Fruit fly (Drosophila melanogaster) whole organism, embryonic: Measurements from ENCODE around the gene CG6325.

Source experiments
- B-H2 ChIP-seq: fragments of 200-800 bp; sonication (Bioruptor generic); optimal IDR thresholded peaks from 2 replicates; lab custom pipeline; 2018; ENCODE audit warnings: missing biosample characterization, mild to moderate bottlenecking, missing genetic modification characterization
- CG10565 ChIP-seq: fragments of 200-800 bp; sonication (Bioruptor generic); optimal IDR thresholded peaks from 3 replicates; lab custom pipeline; 2016; ENCODE audit warnings: missing biosample characterization, mild to moderate bottlenecking, missing genetic modification characterization
- CG12071 ChIP-seq: fragments of 200-800 bp; sonication (Bioruptor generic); optimal IDR thresholded peaks from 3 replicates; lab custom pipeline; 2018; ENCODE audit warnings: missing biosample characterization, mild to moderate bottlenecking, missing genetic modification characterization
- CG12299 ChIP-seq: fragments of 200-800 bp; sonication (Bioruptor generic); optimal IDR thresholded peaks from 2 replicates; lab custom pipeline; 2018; ENCODE audit warnings: missing biosample characterization, mild to moderate bottlenecking, missing genetic modification characterization
- CG14050 ChIP-seq: fragments of 200-800 bp; sonication (Bioruptor generic); IDR thresholded peaks from 3 replicates; pipeline ENCODE4 v1.3.6; 2022; ENCODE audit warnings: missing biosample characterization, missing genetic modification characterization
- CG15479 ChIP-seq: fragments of 200-800 bp; sonication (Bioruptor generic); optimal IDR thresholded peaks from 3 replicates; lab custom pipeline; 2019; ENCODE audit warnings: missing biosample characterization, mild to moderate bottlenecking, missing genetic modification characterization, moderate library complexity
- CG16815 ChIP-seq: fragments of 200-800 bp; sonication (Bioruptor generic); optimal IDR thresholded peaks from 3 replicates; lab custom pipeline; 2017; ENCODE audit warnings: missing biosample characterization, mild to moderate bottlenecking, missing genetic modification characterization
- CG17328 ChIP-seq: fragments of 200-800 bp; sonication (Bioruptor generic); IDR thresholded peaks from 2 replicates; pipeline ENCODE4 v1.3.6; 2022; ENCODE audit warnings: missing biosample characterization, missing genetic modification characterization
- CG17829 ChIP-seq: fragments of 200-800 bp; optimal IDR thresholded peaks from 2 replicates; lab custom pipeline; 2019; ENCODE audit warnings: missing biosample characterization, mild to moderate bottlenecking, missing genetic modification characterization, moderate library complexity
- CG18011 ChIP-seq: fragments of 200-800 bp; sonication (Bioruptor generic); optimal IDR thresholded peaks from 2 replicates; lab custom pipeline; 2017; ENCODE audit warnings: missing biosample characterization, missing genetic modification characterization, mild to moderate bottlenecking, moderate library complexity, missing genotype
- CG2120 ChIP-seq: fragments of 200-800 bp; sonication (Bioruptor generic); optimal IDR thresholded peaks from 3 replicates; lab custom pipeline; 2016; ENCODE audit warnings: missing biosample characterization, missing genetic modification characterization
- CG30403 ChIP-seq: fragments of 200-800 bp; sonication (Bioruptor generic); optimal IDR thresholded peaks from 3 replicates; lab custom pipeline; 2016; ENCODE audit warnings: missing biosample characterization, missing genetic modification characterization
- CG3065 ChIP-seq: fragments of 200-800 bp; sonication (Bioruptor generic); optimal IDR thresholded peaks from 2 replicates; lab custom pipeline; 2016; ENCODE audit warnings: missing biosample characterization, missing genetic modification characterization
- CG32767 ChIP-seq: fragments of 200-800 bp; sonication (Bioruptor generic); IDR thresholded peaks from 2 replicates; pipeline ENCODE4 v1.3.6; 2022; ENCODE audit warnings: missing biosample characterization, missing genetic modification characterization
- CG3726 ChIP-seq: fragments of 200-800 bp; sonication (Bioruptor generic); IDR thresholded peaks from 3 replicates; pipeline ENCODE4, ENCODE4 v1.3.6; 2022; ENCODE audit warnings: missing biosample characterization, missing genetic modification characterization
- CG4360 ChIP-seq: fragments of 200-800 bp; sonication (Bioruptor generic); IDR thresholded peaks from 2 replicates; pipeline ENCODE4 v1.3.6; 2022; ENCODE audit warnings: missing biosample characterization, missing genetic modification characterization
- CG4854 ChIP-seq: fragments of 200-800 bp; sonication (Bioruptor generic); optimal IDR thresholded peaks from 2 replicates; lab custom pipeline; 2016; ENCODE audit warnings: missing biosample characterization, missing genetic modification characterization, inconsistent platforms
- CG6791 ChIP-seq: fragments of 200-800 bp; sonication (Bioruptor generic); IDR thresholded peaks from 3 replicates; pipeline ENCODE4 v1.3.6; 2022; ENCODE audit warnings: missing biosample characterization, missing genetic modification characterization; ENCODE audit not compliant: partially characterized antibody
- CG7786 ChIP-seq: fragments of 200-800 bp; sonication (Bioruptor generic); optimal IDR thresholded peaks from 2 replicates; lab custom pipeline; 2016; ENCODE audit warnings: missing biosample characterization, missing genetic modification characterization
- CG7963 ChIP-seq: fragments of 200-800 bp; sonication (Bioruptor generic); IDR thresholded peaks from 3 replicates; pipeline ENCODE4 v1.3.6; 2022; ENCODE audit warnings: missing biosample characterization, missing genetic modification characterization; ENCODE audit not compliant: partially characterized antibody
- CG9609 ChIP-seq: fragments of 200-800 bp; sonication (Bioruptor generic); optimal IDR thresholded peaks from 3 replicates; lab custom pipeline; 2016; ENCODE audit warnings: missing biosample characterization, missing genetic modification characterization
- CkIIα-i1 ChIP-seq: fragments of 200-800 bp; sonication (Bioruptor generic); IDR thresholded peaks from 2 replicates; pipeline ENCODE4 v1.3.6; 2022; ENCODE audit warnings: missing biosample characterization, missing genetic modification characterization
- Doc2 ChIP-seq: fragments of 200-800 bp; sonication (Bioruptor generic); IDR thresholded peaks from 2 replicates; pipeline ENCODE4 v1.3.6; 2022; ENCODE audit warnings: missing biosample characterization, missing genetic modification characterization
- Drgx ChIP-seq: fragments of 200-800 bp; sonication (Bioruptor generic); IDR thresholded peaks from 2 replicates; pipeline ENCODE4 v1.3.6; 2022; ENCODE audit warnings: missing biosample characterization, missing genetic modification characterization
- ERR ChIP-seq: fragments of 200-800 bp; sonication (Bioruptor generic); optimal IDR thresholded peaks from 2 replicates; lab custom pipeline; 2016; ENCODE audit warnings: missing biosample characterization, missing genetic modification characterization
- Fer3 ChIP-seq: fragments of 200-800 bp; sonication (Bioruptor generic); optimal IDR thresholded peaks from 2 replicates; lab custom pipeline; 2018; ENCODE audit warnings: missing biosample characterization, mild to moderate bottlenecking, missing genetic modification characterization, moderate library complexity
- H15 ChIP-seq: fragments of 200-800 bp; sonication (Bioruptor generic); IDR thresholded peaks from 3 replicates; pipeline ENCODE4 v1.3.6; 2022; ENCODE audit warnings: missing biosample characterization, missing genetic modification characterization
- Hand ChIP-seq: fragments of 200-800 bp; sonication (Bioruptor generic); optimal IDR thresholded peaks from 2 replicates; lab custom pipeline; 2017; ENCODE audit warnings: mild to moderate bottlenecking, missing biosample characterization, missing genetic modification reagents, missing genetic modification characterization
- Lpt ChIP-seq: fragments of >200 bp; optimal IDR thresholded peaks from 2 replicates; lab custom pipeline; 2018; ENCODE audit warnings: missing biosample characterization, missing genetic modification characterization
- Med ChIP-seq: fragments of 200-800 bp; sonication (Bioruptor generic); peaks from one replicate; lab custom pipeline; 2016; ENCODE audit warnings: missing biosample characterization, missing genetic modification characterization, mild to moderate bottlenecking, inconsistent platforms, moderate library complexity
- Nf-YB ChIP-seq: fragments of 200-800 bp; sonication (Bioruptor generic); optimal IDR thresholded peaks from 3 replicates; lab custom pipeline; 2019; ENCODE audit warnings: missing biosample characterization, mild to moderate bottlenecking, missing genetic modification characterization, moderate library complexity
- Oaz ChIP-seq: fragments of 200-800 bp; sonication (Bioruptor generic); IDR thresholded peaks from 2 replicates; pipeline ENCODE4 v1.3.6; 2022; ENCODE audit warnings: missing biosample characterization, missing genetic modification characterization
- Scr ChIP-seq: fragments of 200-800 bp; sonication (Bioruptor generic); IDR thresholded peaks from 2 replicates; pipeline ENCODE4 v1.3.6; 2022; ENCODE audit warnings: missing biosample characterization, missing genetic modification characterization; ENCODE audit not compliant: partially characterized antibody
- Sox102F ChIP-seq: fragments of 200-800 bp; sonication (Bioruptor generic); optimal IDR thresholded peaks from 2 replicates; lab custom pipeline; 2018; ENCODE audit warnings: missing biosample characterization, mild to moderate bottlenecking, missing genetic modification characterization, moderate library complexity
- Spps ChIP-seq: fragments of 200-800 bp; sonication (Bioruptor generic); optimal IDR thresholded peaks from 2 replicates; lab custom pipeline; 2018; ENCODE audit warnings: missing biosample characterization, mild to moderate bottlenecking, missing genetic modification characterization
- ac ChIP-seq: fragments of 200-800 bp; sonication (Bioruptor generic); optimal IDR thresholded peaks from 3 replicates; lab custom pipeline; 2017; ENCODE audit warnings: missing biosample characterization, mild to moderate bottlenecking, missing genetic modification characterization
- al ChIP-seq: fragments of 200-800 bp; sonication (Bioruptor generic); IDR thresholded peaks from 2 replicates; pipeline ENCODE4 v1.3.6; 2022; ENCODE audit warnings: missing biosample characterization, missing genetic modification characterization
- caup ChIP-seq: fragments of 200-800 bp; sonication (Bioruptor generic); optimal IDR thresholded peaks from 3 replicates; lab custom pipeline; 2017; ENCODE audit warnings: missing biosample characterization, mild to moderate bottlenecking, missing genetic modification characterization, moderate library complexity; ENCODE audit not compliant: severe bottlenecking
- h ChIP-seq: fragments of >200 bp; optimal IDR thresholded peaks from 2 replicates; lab custom pipeline; 2017
- inv ChIP-seq: fragments of 200-800 bp; sonication (Bioruptor generic); IDR thresholded peaks from 2 replicates; pipeline ENCODE4 v1.3.6; 2022; ENCODE audit warnings: missing biosample characterization, missing genetic modification characterization; ENCODE audit not compliant: partially characterized antibody
- nau ChIP-seq: fragments of 200-800 bp; sonication (Bioruptor generic); optimal IDR thresholded peaks from 3 replicates; lab custom pipeline; 2017; ENCODE audit warnings: missing biosample characterization, mild to moderate bottlenecking, missing genetic modification characterization, missing genetic modification reagents
- pan ChIP-seq, 4 experiments: fragments of >200 bp in 3 of 4; fragments of 200-800 bp in 1 of 4; sonication (Bioruptor generic) in 1 of 4; optimal IDR thresholded peaks in 3 of 4; IDR thresholded peaks in 1 of 4; 2 replicates each; pipeline versions ENCODE4 v1.3.6 to Lab custom; 2017 to 2022; ENCODE audit warnings: missing biosample characterization in 2 of 4, missing genetic modification characterization in 2 of 4, mixed read lengths in 1 of 4
- pfk ChIP-seq: fragments of 200-800 bp; sonication (Bioruptor generic); optimal IDR thresholded peaks from 2 replicates; lab custom pipeline; 2018; ENCODE audit warnings: missing biosample characterization, mild to moderate bottlenecking, missing genetic modification characterization, moderate library complexity
- pnt ChIP-seq: fragments of 200-800 bp; sonication (Bioruptor generic); optimal IDR thresholded peaks from 3 replicates; lab custom pipeline; 2016; ENCODE audit warnings: missing biosample characterization, missing genetic modification characterization
- pum ChIP-seq: fragments of 200-800 bp; sonication (Bioruptor generic); optimal IDR thresholded peaks from 2 replicates; lab custom pipeline; 2016; ENCODE audit warnings: missing biosample characterization, missing genetic modification characterization
- repo ChIP-seq: fragments of 200-800 bp; sonication (Bioruptor generic); optimal IDR thresholded peaks from 2 replicates; lab custom pipeline; 2016; ENCODE audit warnings: missing biosample characterization, missing genetic modification characterization
- sna ChIP-seq: fragments of 200-800 bp; sonication (Bioruptor generic); IDR thresholded peaks from 2 replicates; pipeline ENCODE4 v1.3.6; 2022; ENCODE audit warnings: missing biosample characterization, missing genetic modification characterization; ENCODE audit not compliant: partially characterized antibody
- ssp ChIP-seq: fragments of 200-800 bp; sonication (Bioruptor generic); IDR thresholded peaks from 2 replicates; pipeline ENCODE4 v1.3.6; 2022; ENCODE audit warnings: missing biosample characterization, missing genetic modification characterization
- vfl ChIP-seq: fragments of 200-800 bp; sonication (Bioruptor generic); optimal IDR thresholded peaks from 2 replicates; lab custom pipeline; 2016; ENCODE audit warnings: missing biosample characterization, missing genetic modification characterization

CG6325 gene

dm6 chr3R:10393654-10394367, 13.3 kb downstream of the CG6325 start (continued):
- TF ChIP-seq repo (GFP tag; lab: Kevin White, UChicago): peak; percentile 76
- no peak for TF ChIP-seq Lpt
- peak; percentile 36 for TF ChIP-seq CG9609 (GFP tag; lab: Kevin White, UChicago)
- peak; percentile 57 for TF ChIP-seq CG4854 (GFP tag; lab: Kevin White, UChicago)
- TF ChIP-seq CG7963 (GFP tag; lab: Robert Waterston, UW): no peak
- TF ChIP-seq al: peak; percentile 57
- TF ChIP-seq CG30403 (GFP tag; lab: Kevin White, UChicago): peak; percentile 85
- no peak for TF ChIP-seq B-H2 (GFP tag; lab: Kevin White, UChicago)
- TF ChIP-seq CG3726 (GFP tag; lab: Robert Waterston, UW): peak; percentile 67; the same call in 2 of the 3 replicates
- TF ChIP-seq sna (GFP tag; lab: Robert Waterston, UW): no peak
- TF ChIP-seq ac: no peak
- peak; percentile 72; the same call in 2 of the 3 replicates for TF ChIP-seq H15 (GFP tag; lab: Robert Waterston, UW)
- no peak for TF ChIP-seq CkIIα-i1 (GFP tag; lab: Robert Waterston, UW)
- peak; percentile 64 for TF ChIP-seq CG12299
- no peak for TF ChIP-seq CG15479 (GFP tag; lab: Kevin White, UChicago)
- peak; percentile 92 for TF ChIP-seq Sox102F
- TF ChIP-seq pfk (GFP tag; lab: Kevin White, UChicago): no peak
- peak; percentile 58 for TF ChIP-seq pum
- TF ChIP-seq ssp (GFP tag; lab: Robert Waterston, UW): peak; percentile 66; the same call in 1 of the 2 replicates
- TF ChIP-seq Oaz (GFP tag; lab: Robert Waterston, UW): peak; percentile 82
- peak; percentile 86 for TF ChIP-seq CG12071 (GFP tag; lab: Kevin White, UChicago)
- peak; percentile 89 for TF ChIP-seq CG32767 (GFP tag; lab: Robert Waterston, UW)
- peak; percentile 93 for TF ChIP-seq Med (GFP tag; lab: Kevin White, UChicago)
- peak; percentile 86 for TF ChIP-seq Fer3
- peak; percentile 60 for TF ChIP-seq caup
- TF ChIP-seq ERR (GFP tag; lab: Kevin White, UChicago): peak; percentile 48
- peak; percentile 85 for TF ChIP-seq CG14050 (GFP tag; lab: Robert Waterston, UW)
- TF ChIP-seq h (lab: Kevin White, UChicago): no peak
- TF ChIP-seq CG17829 (tag; lab: Kevin White, UChicago): peak; percentile 74
- TF ChIP-seq CG6791 (GFP tag; lab: Robert Waterston, UW): no peak
- no peak for TF ChIP-seq Drgx (GFP tag; lab: Robert Waterston, UW)
- no peak for TF ChIP-seq vfl (GFP tag; lab: Kevin White, UChicago)
- no peak for TF ChIP-seq CG3065 (GFP tag; lab: Kevin White, UChicago)
- peak; percentile 68 for TF ChIP-seq CG7786 (GFP tag; lab: Kevin White, UChicago)
- no peak for TF ChIP-seq CG10565 (GFP tag; lab: Kevin White, UChicago)
- TF ChIP-seq pan (optimal IDR thresholded peaks at IDR 0.05; lab: Kevin White, UChicago): no peak
- TF ChIP-seq pan (GFP tag; optimal IDR thresholded peaks at IDR 0.05 in 1 of 2, IDR thresholded peaks at IDR 0.05 in 1 of 2): peak in 1 of 2 experiments; percentile 91
- TF ChIP-seq Spps (tag; lab: Kevin White, UChicago): peak; percentile 38
- peak; percentile 57 for TF ChIP-seq Nf-YB (GFP tag; lab: Kevin White, UChicago)
- no peak for TF ChIP-seq Scr
- TF ChIP-seq Doc2 (GFP tag; lab: Robert Waterston, UW): no peak
- TF ChIP-seq inv (GFP tag; lab: Robert Waterston, UW): no peak
- peak; percentile 42 for TF ChIP-seq CG18011
- TF ChIP-seq CG17328 (GFP tag; lab: Robert Waterston, UW): peak; percentile 84
- TF ChIP-seq nau: peak; percentile 69
- TF ChIP-seq CG4360 (GFP tag; lab: Robert Waterston, UW): no peak
- TF ChIP-seq pnt: peak; percentile 64
- peak; percentile 86 for TF ChIP-seq CG2120 (GFP tag; lab: Kevin White, UChicago)
- no peak for TF ChIP-seq CG16815
- peak; percentile 46 for TF ChIP-seq Hand
